Worm (Caenorhabditis elegans) whole organism, early embryonic: ENCODE measurements around the gene F41B4.2.
"Not testable (repeated sequence)": the region's sequence is repeated elsewhere in the genome, so short reads cannot be mapped to it uniquely, and the experiment has no call there.

Source experiments
- B0310.2 ChIP-seq: sonication (generic microtip); optimal IDR thresholded peaks from 2 replicates; lab custom pipeline; 2016; ENCODE audit warnings: mild to moderate bottlenecking, missing genetic modification characterization, missing compliant biosample characterization
- aly-1 ChIP-seq: sonication (generic microtip); optimal IDR thresholded peaks from 2 replicates; lab custom pipeline; 2016; ENCODE audit warnings: missing genetic modification characterization, missing compliant biosample characterization
- ama-1 ChIP-seq: fragments of 150-350 bp; optimal IDR thresholded peaks from 2 replicates; lab custom pipeline; 2014
- ceh-13 ChIP-seq: fragments of 200-800 bp; sonication (Bioruptor generic); optimal IDR thresholded peaks from 2 replicates; lab custom pipeline; 2018; ENCODE audit warnings: mild to moderate bottlenecking, missing genetic modification characterization, missing compliant biosample characterization
- ceh-36 ChIP-seq: sonication (generic microtip); optimal IDR thresholded peaks from 2 replicates; lab custom pipeline; 2016; ENCODE audit warnings: missing genetic modification characterization, inconsistent platforms, missing compliant biosample characterization
- ets-7 ChIP-seq: sonication (generic microtip); optimal IDR thresholded peaks from 2 replicates; lab custom pipeline; 2016; ENCODE audit warnings: missing genotype, missing genetic modification characterization, missing compliant biosample characterization
- flt-1 ChIP-seq: fragments of 200-800 bp; sonication (Bioruptor generic); IDR thresholded peaks from 2 replicates; pipeline ENCODE4 v1.3.6; 2022; ENCODE audit warnings: missing genetic modification characterization, missing compliant biosample characterization
- hmbx-1 ChIP-seq: sonication (generic microtip); optimal IDR thresholded peaks from 2 replicates; lab custom pipeline; 2016; ENCODE audit warnings: mild to moderate bottlenecking, missing genetic modification characterization, missing compliant biosample characterization
- hmg-4 ChIP-seq: fragments of 200-800 bp; sonication (Bioruptor generic); optimal IDR thresholded peaks from 2 replicates; lab custom pipeline; 2018; ENCODE audit warnings: mild to moderate bottlenecking, missing genetic modification characterization, missing compliant biosample characterization
- pes-1 ChIP-seq: fragments of 200-800 bp; sonication (Bioruptor generic); IDR thresholded peaks from 2 replicates; pipeline ENCODE4 v1.3.6; 2022; ENCODE audit warnings: missing genetic modification reagents, missing genetic modification characterization, missing compliant biosample characterization
- scrt-1 ChIP-seq: fragments of 200-800 bp; sonication (Bioruptor generic); IDR thresholded peaks from 2 replicates; pipeline ENCODE4 v1.3.6; 2022; ENCODE audit warnings: missing genetic modification characterization, missing compliant biosample characterization
- sea-1 ChIP-seq: fragments of 200-800 bp; sonication (Bioruptor generic); conservative IDR thresholded peaks from 2 replicates; pipeline ENCODE4 v1.3.6; 2022; ENCODE audit warnings: missing genetic modification characterization, missing compliant biosample characterization
- tbx-11 ChIP-seq: fragments of 200-800 bp; sonication (Bioruptor generic); IDR thresholded peaks from 2 replicates; pipeline ENCODE4 v1.3.6; 2022; ENCODE audit warnings: missing genetic modification characterization, missing compliant biosample characterization
- tbx-37 ChIP-seq: fragments of 200-800 bp; sonication (Bioruptor generic); conservative IDR thresholded peaks from 2 replicates; pipeline ENCODE4 v1.3.6; 2022; ENCODE audit warnings: missing genetic modification reagents, missing genetic modification characterization, missing compliant biosample characterization

ce11 chrX:6881795-6882194 lies 46.7 kb upstream of the F41B4.2 start, which contains the start of gene F41C6.6:
- TF ChIP-seq hmbx-1 (tag; lab: Kevin White, UChicago); B0310.2; pes-1 (GFP tag; lab: Robert Waterston, UW); aly-1 (tag; lab: Kevin White, UChicago); ama-1 (lab: Kevin White, UChicago); hmg-4 (GFP tag; lab: Kevin White, UChicago); ceh-36 (tag; lab: Kevin White, UChicago); tbx-11 (GFP tag; lab: Robert Waterston, UW); flt-1 (GFP tag; lab: Robert Waterston, UW); tbx-37; sea-1 (GFP tag; lab: Robert Waterston, UW); ceh-13 (GFP tag; lab: Kevin White, UChicago); scrt-1 (GFP tag; lab: Robert Waterston, UW); ets-7 (tag; lab: Kevin White, UChicago): not testable (repeated sequence)
